Fruit fly (Drosophila melanogaster) whole organism, wandering third instar larva: Measurements from ENCODE around the gene CG13896.

Experiments used
- br ChIP-seq: fragments of 200-800 bp; sonication (Bioruptor generic); optimal IDR thresholded peaks from 2 replicates; lab custom pipeline; 2016; ENCODE audit warnings: missing biosample characterization, missing genetic modification characterization
- sv ChIP-seq: fragments of 200-800 bp; sonication (Bioruptor generic); optimal IDR thresholded peaks from 3 replicates; lab custom pipeline; 2016; ENCODE audit warnings: missing biosample characterization, missing genetic modification characterization

DNA sequence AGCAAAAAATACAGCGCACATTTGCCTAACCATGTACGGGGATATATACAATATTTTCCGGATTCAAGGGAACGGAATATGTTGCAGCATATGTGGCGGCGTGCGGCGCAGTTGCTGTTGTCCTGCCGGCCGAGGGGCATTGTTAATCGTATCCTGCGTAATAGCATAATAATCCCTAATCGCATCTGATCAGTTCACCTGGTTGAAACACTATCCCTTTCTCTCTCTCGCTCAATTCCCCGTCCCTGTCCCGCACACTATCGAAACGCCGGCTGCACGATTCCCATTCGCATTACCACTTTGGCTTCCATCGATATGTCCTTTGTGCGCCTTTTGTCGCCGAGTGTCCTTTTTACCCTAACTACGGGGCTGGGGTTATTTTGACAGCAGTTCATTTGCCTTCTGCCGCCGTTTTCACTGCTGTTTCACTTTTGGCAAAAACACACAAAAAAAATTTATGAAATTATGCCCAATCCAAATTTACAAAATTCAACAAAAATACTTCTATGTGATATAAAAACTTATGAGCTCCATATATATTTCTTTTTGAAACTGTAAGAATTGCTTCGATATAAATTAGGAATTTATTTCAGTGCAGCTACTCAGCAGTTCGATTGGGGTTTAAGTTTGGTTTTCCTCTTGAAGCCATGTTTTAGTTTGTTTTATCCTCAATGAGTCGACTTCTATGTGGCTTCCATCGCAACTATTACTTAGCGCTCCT is 33.7 kb upstream of the CG13896 start:
- TF ChIP-seq br (GFP tag; lab: Kevin White, UChicago) (no peak), sv (GFP tag; lab: Kevin White, UChicago) (peak; percentile 19)
